Fruit fly (Drosophila melanogaster): ENCODE measurements around the gene CG6908.

Gene CG6908

dm6 chr3R:11662617-11663016 lies 27.2 kb downstream of the CG6908 start (continued):
- TF ChIP-seq CG17361 (GFP tag; IDR thresholded peaks at IDR 0.05) = 0 out of 3 replicates have a peak, but pooled peaks have one; percentile 37
- no peak for TF ChIP-seq ham (GFP tag; IDR thresholded peaks at IDR 0.05)
- TF ChIP-seq CG5180 (GFP tag; optimal IDR thresholded peaks at IDR 0.05) = no peak
- TF ChIP-seq Ravus (GFP tag; IDR thresholded peaks at IDR 0.05) = no peak
- peak; percentile 15 for TF ChIP-seq CG15269 (tag; optimal IDR thresholded peaks at IDR 0.05)
- TF ChIP-seq toy (GFP tag; IDR thresholded peaks at IDR 0.05) = no peak
- no peak for TF ChIP-seq eyg (GFP tag; optimal IDR thresholded peaks at IDR 0.05)
- no peak for TF ChIP-seq CG11695 (GFP tag; IDR thresholded peaks at IDR 0.05)
- TF ChIP-seq CG12104 (GFP tag; optimal IDR thresholded peaks at IDR 0.05) = no peak
- TF ChIP-seq CG12299 (tag; optimal IDR thresholded peaks at IDR 0.05) = no peak

DNA sequence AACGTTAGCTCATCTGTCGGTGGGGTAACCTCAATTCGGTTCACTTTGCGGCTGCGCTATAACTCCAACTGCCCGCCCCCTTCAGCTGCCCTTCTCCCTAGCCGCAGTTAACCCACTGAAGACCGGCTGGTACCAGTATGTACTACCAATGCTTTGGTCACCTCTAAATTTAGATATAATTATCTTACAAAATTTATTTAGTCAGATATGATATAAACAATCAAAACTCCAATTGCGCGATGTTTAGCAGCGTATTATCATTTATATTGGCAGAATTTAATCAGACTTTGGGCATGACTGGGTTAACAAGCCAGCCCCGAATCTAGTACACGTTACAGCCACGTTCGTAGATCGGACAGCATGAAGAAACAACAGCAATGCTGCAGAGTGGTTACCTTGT lies 28.1 kb downstream of the CG6908 start:
- TF ChIP-seq CG4820 (GFP tag; optimal IDR thresholded peaks at IDR 0.05) (peak; percentile 30), CG4707 (GFP tag; optimal IDR thresholded peaks at IDR 0.05) (peak; percentile 20), sob (GFP tag; IDR thresholded peaks at IDR 0.05) (peak; percentile 58; the same call in 1 of the 2 replicates), wor (GFP tag; IDR thresholded peaks at IDR 0.05) (no peak), lilli (GFP tag; optimal IDR thresholded peaks at IDR 0.05) (no peak), nerfin-1 (tag; optimal IDR thresholded peaks at IDR 0.05) (peak; percentile 12), Hmr (GFP tag; optimal IDR thresholded peaks at IDR 0.05) (peak; percentile 5), Xbp1 (GFP tag; optimal IDR thresholded peaks at IDR 0.05) (peak; percentile 27), CG8924 (tag; optimal IDR thresholded peaks at IDR 0.05) (peak; percentile 64), cwo (GFP tag; optimal IDR thresholded peaks at IDR 0.05) (peak; percentile 64), Nf-YC (tag; optimal IDR thresholded peaks at IDR 0.05) (peak; percentile 41), dmrt11E (tag; optimal IDR thresholded peaks at IDR 0.05) (no peak), Med (GFP tag) (peak; percentile 84), Eip74EF (GFP tag; optimal IDR thresholded peaks at IDR 0.05) (peak in 1 of 2 experiments; percentile 38), CG7556 (GFP tag; optimal IDR thresholded peaks at IDR 0.05) (peak; percentile 44), ssp (GFP tag; IDR thresholded peaks at IDR 0.05) (0 out of 2 replicates have a peak, but pooled peaks have one; percentile 21), Nf-YB (GFP tag; optimal IDR thresholded peaks at IDR 0.05) (peak; percentile 14), Xrp1 (GFP tag; IDR thresholded peaks at IDR 0.05) (peak; percentile 32; the same call in 1 of the 2 replicates), Fer3 (tag; optimal IDR thresholded peaks at IDR 0.05) (peak; percentile 55), CG13894 (tag; optimal IDR thresholded peaks at IDR 0.05) (no peak), ci (GFP tag; IDR thresholded peaks at IDR 0.05) (peak; percentile 36; the same call in 1 of the 3 replicates), tap (tag; optimal IDR thresholded peaks at IDR 0.05) (peak; percentile 77), crol (GFP tag; IDR thresholded peaks at IDR 0.05) (peak; percentile 35), pros (GFP tag; optimal IDR thresholded peaks at IDR 0.05) (no peak), CG14014 (GFP tag; IDR thresholded peaks at IDR 0.05) (peak; percentile 15; the same call in 1 of the 2 replicates), CG6791 (GFP tag; IDR thresholded peaks at IDR 0.05; ENCODE audit: partially characterized antibody) (no peak), CG10979 (tag; optimal IDR thresholded peaks at IDR 0.05) (peak; percentile 36), Jarid2 (GFP tag; optimal IDR thresholded peaks at IDR 0.05) (peak; percentile 11), CG15011 (GFP tag; optimal IDR thresholded peaks at IDR 0.05) (peak; percentile 7), MBD-R2 (GFP tag; IDR thresholded peaks at IDR 0.05) (no peak), C15 (GFP tag; IDR thresholded peaks at IDR 0.05) (no peak), dpn (GFP tag; optimal IDR thresholded peaks at IDR 0.05) (peak in 1 of 2 experiments; percentile 19), CG8765 (GFP tag; IDR thresholded peaks at IDR 0.05) (no peak), CG7372 (GFP tag; IDR thresholded peaks at IDR 0.05) (0 out of 2 replicates have a peak, but pooled peaks have one; percentile 20), CG4328 (GFP tag; optimal IDR thresholded peaks at IDR 0.05) (no peak), CG11247 (GFP tag; IDR thresholded peaks at IDR 0.05) (no peak), CG10366 (GFP tag; IDR thresholded peaks at IDR 0.05) (peak; percentile 29; the same call in 1 of the 2 replicates), CG17568 (GFP tag; optimal IDR thresholded peaks at IDR 0.05) (peak; percentile 49), NfI (GFP tag; optimal IDR thresholded peaks at IDR 0.05) (peak; percentile 46)
